Worm (Caenorhabditis elegans): Measurements from ENCODE around the gene eif-2Balpha.

eif-2Balpha gene

ce11 chrIII:9509764-9510370, 33.1 kb upstream of the eif-2Balpha start (continued):
- TF ChIP-seq athp-1 (tag; optimal IDR thresholded peaks at IDR 0.05) (peak; percentile 7), snpc-4 (GFP tag; optimal IDR thresholded peaks at IDR 0.05) (no peak), snpc-4 (tag; optimal IDR thresholded peaks at IDR 0.05) (peak in 1 of 4 experiments; percentile 57), xnd-1 (tag; optimal IDR thresholded peaks at IDR 0.05) (peak; percentile 9), hlh-12 (tag; optimal IDR thresholded peaks at IDR 0.05) (no peak), efl-1 (GFP tag; optimal IDR thresholded peaks at IDR 0.05) (no peak), mcd-1 (GFP tag; IDR thresholded peaks at IDR 0.05) (0 out of 2 replicates have a peak, but pooled peaks have one; percentile 19), pbrm-1 (GFP tag; IDR thresholded peaks at IDR 0.05) (peak; percentile 60; the same call in 1 of the 2 replicates), lsl-1 (GFP tag; optimal IDR thresholded peaks at IDR 0.05) (no peak), rec-8 (tag; optimal IDR thresholded peaks at IDR 0.05) (peak in 1 of 2 experiments; percentile 3), cebp-1 (GFP tag; IDR thresholded peaks at IDR 0.05) (no peak), cebp-1 (tag; optimal IDR thresholded peaks at IDR 0.05) (peak; percentile 45), snpc-3.4 (tag; optimal IDR thresholded peaks at IDR 0.05) (no peak), F52B5.7 (tag; optimal IDR thresholded peaks at IDR 0.05) (peak; percentile 73), lin-40 (tag; optimal IDR thresholded peaks at IDR 0.05) (peak; percentile 37), madf-3 (GFP tag; IDR thresholded peaks at IDR 0.05) (0 out of 2 replicates have a peak, but pooled peaks have one; percentile 29), ceh-100 (GFP tag; IDR thresholded peaks at IDR 0.05) (0 out of 2 replicates have a peak, but pooled peaks have one; percentile 12), lin-35 (GFP tag; optimal IDR thresholded peaks at IDR 0.05) (peak in 1 of 3 experiments; percentile 51), egl-44 (GFP tag; IDR thresholded peaks at IDR 0.05) (no peak), madf-6 (GFP tag; IDR thresholded peaks at IDR 0.05) (peak; percentile 49), Y56A3A.18 (GFP tag; IDR thresholded peaks at IDR 0.05) (0 out of 2 replicates have a peak, but pooled peaks have one; percentile 16), ZK185.1 (tag; optimal IDR thresholded peaks at IDR 0.05; ENCODE audit: poor library complexity, severe bottlenecking) (peak; percentile 10), F33H1.4 (GFP tag; IDR thresholded peaks at IDR 0.05) (peak; percentile 23; the same call in 1 of the 2 replicates), madf-10 (tag; optimal IDR thresholded peaks at IDR 0.05) (peak; percentile 33), B0261.1 (tag; optimal IDR thresholded peaks at IDR 0.05) (no peak), gei-17 (GFP tag; optimal IDR thresholded peaks at IDR 0.05) (peak; percentile 24), chd-7 (tag; optimal IDR thresholded peaks at IDR 0.05) (peak; percentile 65), unc-130 (GFP tag; optimal IDR thresholded peaks at IDR 0.05) (peak; percentile 3), mxl-1 (tag; optimal IDR thresholded peaks at IDR 0.05) (no peak)

ce11 chrIII:9511055-9511520, 31.8 kb upstream of the eif-2Balpha start, which contains the start of gene F55H2.5:
Gene F55H2.5, plus strand, starts transcription at chrIII:9511470.
- TF ChIP-seq dpff-1 (tag; optimal IDR thresholded peaks at IDR 0.05) (no peak), sptf-2 (GFP tag; optimal IDR thresholded peaks at IDR 0.05) (no peak), hmg-1.2 (GFP tag; IDR thresholded peaks at IDR 0.05) (peak; percentile 14; the same call in 1 of the 2 replicates)

DNA sequence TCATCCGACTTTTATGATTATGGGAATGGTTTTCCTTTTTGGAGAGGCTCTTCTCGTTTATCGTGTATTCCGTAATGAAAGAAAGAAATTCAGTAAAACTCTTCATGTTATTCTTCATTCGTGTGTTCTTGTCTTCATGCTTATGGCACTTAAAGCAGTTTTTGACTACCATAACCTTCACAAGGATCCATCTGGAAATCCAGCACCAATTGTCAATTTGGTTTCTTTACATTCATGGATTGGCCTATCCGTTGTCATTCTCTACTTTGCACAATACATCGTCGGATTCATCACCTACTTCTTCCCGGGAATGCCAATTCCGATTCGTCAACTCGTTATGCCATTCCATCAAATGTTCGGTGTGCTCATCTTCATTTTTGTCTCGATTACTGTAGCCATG, 31.3 kb upstream of the eif-2Balpha start:
- no peak for TF ChIP-seq C17E4.6 (GFP tag; IDR thresholded peaks at IDR 0.05)

- TF ChIP-seq athp-1 (tag; optimal IDR thresholded peaks at IDR 0.05), result peak; percentile 8
- TF ChIP-seq rcor-1 (GFP tag; IDR thresholded peaks at IDR 0.05), result no peak
- peak; percentile 14 for TF ChIP-seq hrde-1 (tag; optimal IDR thresholded peaks at IDR 0.05; ENCODE audit: borderline replicate concordance)
- TF ChIP-seq F10E7.11 (tag; optimal IDR thresholded peaks at IDR 0.05), result no peak
- no peak for TF ChIP-seq F23B12.7 (tag; optimal IDR thresholded peaks at IDR 0.05; ENCODE audit: insufficient read depth)
- no peak for TF ChIP-seq ceh-91 (GFP tag; IDR thresholded peaks at IDR 0.05)
- TF ChIP-seq him-1 (tag; optimal IDR thresholded peaks at IDR 0.05), result peak; percentile 92
- no peak for TF ChIP-seq mxl-1 (tag; optimal IDR thresholded peaks at IDR 0.05)
- no peak for TF ChIP-seq atf-7 (tag; optimal IDR thresholded peaks at IDR 0.05)
- TF ChIP-seq nfya-1 (tag; optimal IDR thresholded peaks at IDR 0.05; ENCODE audit: borderline replicate concordance, insufficient read depth), result no peak
- no peak for TF ChIP-seq Y53G8AR.9 (GFP tag; conservative IDR thresholded peaks at IDR 0.05)
- 0 out of 2 replicates have a peak, but pooled peaks have one; percentile 17 for TF ChIP-seq hmg-1.2 (GFP tag; IDR thresholded peaks at IDR 0.05)
- TF ChIP-seq fkh-3 (tag; optimal IDR thresholded peaks at IDR 0.05), result no peak
- no peak for TF ChIP-seq unc-62 (GFP tag; optimal IDR thresholded peaks at IDR 0.05)
Observed at ce11 chrIII:9513006-9513405, 29.9 kb upstream of the eif-2Balpha start.

Measured in whole organism, young adult.